Fruit fly (Drosophila melanogaster) Kc167 (cell line): ENCODE measurements around the gene Karl.

Source experiments
- Sin3A ChIP-seq: fragments of >200 bp; optimal IDR thresholded peaks from 2 replicates; lab custom pipeline; 2018; ENCODE audit warnings: missing external identifiers
- h ChIP-seq: fragments of >200 bp; optimal IDR thresholded peaks from 3 replicates; lab custom pipeline; 2018; ENCODE audit warnings: missing external identifiers
- psq ChIP-seq: fragments of >200 bp; optimal IDR thresholded peaks from 2 replicates; lab custom pipeline; 2017; ENCODE audit warnings: missing external identifiers
- ttk ChIP-seq: sonication (Bioruptor generic); optimal IDR thresholded peaks from 2 replicates; lab custom pipeline; 2017; ENCODE audit warnings: missing external identifiers

DNA sequence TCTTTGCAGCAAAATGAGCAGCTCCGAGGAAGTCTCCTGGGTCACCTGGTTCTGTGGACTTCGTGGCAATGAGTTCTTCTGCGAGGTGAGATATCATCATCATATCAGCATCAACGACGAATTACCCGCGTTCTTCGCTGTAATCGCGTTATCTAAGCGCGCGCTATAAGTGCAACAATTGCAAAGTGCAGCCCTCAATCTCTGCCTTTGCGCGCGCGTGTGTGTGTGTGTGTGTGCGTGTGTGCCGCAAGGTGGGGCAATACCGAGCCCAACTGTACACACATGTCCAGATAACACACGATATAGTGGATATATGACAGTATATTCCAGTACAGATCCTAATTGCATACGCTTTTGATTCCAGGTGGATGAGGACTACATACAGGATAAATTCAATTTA lies 6.3 kb downstream of the Karl start:
- no peak for TF ChIP-seq h (lab: Kevin White, UChicago)
- no peak for TF ChIP-seq psq (lab: Kevin White, UChicago)
- no peak for TF ChIP-seq ttk (lab: Kevin White, UChicago)
- no peak for TF ChIP-seq Sin3A (lab: Kevin White, UChicago)
